Worm (Caenorhabditis elegans) whole organism, late embryonic: ENCODE measurements around the gene mcm-2.

Source experiments
- Y22D7AL.16 ChIP-seq: sonication (generic microtip); optimal IDR thresholded peaks from 2 replicates; lab custom pipeline; 2016; ENCODE audit warnings: missing genetic modification characterization, missing compliant biosample characterization
- ceh-22 ChIP-seq: sonication (generic microtip); optimal IDR thresholded peaks from 2 replicates; lab custom pipeline; 2017; ENCODE audit warnings: missing biosample characterization, missing genetic modification characterization
- dve-1 ChIP-seq: sonication (generic microtip); optimal IDR thresholded peaks from 2 replicates; lab custom pipeline; 2017; ENCODE audit warnings: antibody characterized with exemption, mild to moderate bottlenecking, missing genetic modification characterization, missing compliant biosample characterization
- eyg-1 ChIP-seq: sonication (generic microtip); optimal IDR thresholded peaks from 2 replicates; lab custom pipeline; 2016; ENCODE audit warnings: missing genotype, missing genetic modification characterization, missing compliant biosample characterization
- fkh-10 ChIP-seq: fragments of 150-350 bp; optimal IDR thresholded peaks from 2 replicates; lab custom pipeline; 2014; ENCODE audit warnings: missing biosample characterization, missing genetic modification reagents, missing genetic modification characterization
- lin-11 ChIP-seq: fragments of 200-800 bp; sonication (Bioruptor generic); optimal IDR thresholded peaks from 2 replicates; lab custom pipeline; 2018; ENCODE audit warnings: mild to moderate bottlenecking, missing genetic modification characterization, missing compliant biosample characterization
- pag-3 ChIP-seq: sonication (generic microtip); optimal IDR thresholded peaks from 2 replicates; lab custom pipeline; 2016; ENCODE audit warnings: missing compliant biosample characterization, missing genetic modification characterization, borderline replicate concordance
- pros-1 ChIP-seq: fragments of 150-350 bp; optimal IDR thresholded peaks from 2 replicates; lab custom pipeline; 2014; ENCODE audit warnings: missing biosample characterization, missing genetic modification reagents, missing genetic modification characterization
- sox-4 ChIP-seq: sonication (generic microtip); optimal IDR thresholded peaks from 2 replicates; lab custom pipeline; 2017; ENCODE audit warnings: mild to moderate bottlenecking, missing genetic modification characterization, inconsistent platforms, missing compliant biosample characterization

ce11 chrII:11998903-11999302 lies 7.5 kb downstream of the mcm-2 start, which contains the start of gene Y17G7B.23:
- TF ChIP-seq sox-4 (no peak), pros-1 (tag; lab: Kevin White, UChicago) (no peak), eyg-1 (tag; lab: Kevin White, UChicago) (no peak), fkh-10 (GFP tag; lab: Kevin White, UChicago) (no peak), ceh-22 (tag; lab: Kevin White, UChicago) (no peak), lin-11 (no peak), Y22D7AL.16 (tag; lab: Kevin White, UChicago) (no peak), pag-3 (tag; lab: Kevin White, UChicago) (no peak), dve-1 (tag; lab: Kevin White, UChicago) (no peak)
